Fruit fly (Drosophila melanogaster): ENCODE data around the gene CalpC.
A peak's percentile ranks its signal among the peaks of the same experiment; 100 is the strongest.

CalpC gene

dm6 chrX:16323536-16323935 lies 2.0 kb upstream of the CalpC start:
- TF ChIP-seq N (GFP tag; optimal IDR thresholded peaks at IDR 0.05) (no peak), Rel (GFP tag; optimal IDR thresholded peaks at IDR 0.05) (no peak), Rel (tag; optimal IDR thresholded peaks at IDR 0.05) (peak; percentile 93)

DNA sequence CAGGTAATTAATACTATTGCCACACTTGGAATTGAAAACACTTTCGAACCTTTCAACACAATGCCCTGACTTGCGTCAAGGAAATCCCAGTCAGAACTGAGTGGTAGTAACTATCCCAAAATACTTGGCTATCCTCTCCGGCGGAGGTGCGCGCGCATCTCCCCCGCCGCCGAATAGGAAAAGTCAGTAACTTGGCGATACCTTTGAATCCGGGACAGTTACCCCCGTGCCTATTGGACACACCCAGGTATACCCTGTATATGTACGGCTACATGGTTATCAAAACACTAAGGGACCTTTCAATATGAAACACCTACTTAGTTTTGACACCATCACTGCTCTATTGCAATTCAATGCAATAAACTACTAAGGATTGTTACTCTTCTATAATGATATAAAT lies 5.1 kb downstream of the CalpC start, which contains the start of gene CG9919:
Gene CG9919 (minus strand): TSS at position 101 of the 400 bp plus-strand sequence.
- no peak for TF ChIP-seq Dfd (GFP tag; optimal IDR thresholded peaks at IDR 0.05)
- no peak for TF ChIP-seq dl (GFP tag; optimal IDR thresholded peaks at IDR 0.05; ENCODE audit: insufficient read depth in 1 of 2, partially characterized antibody in 2 of 2)
- TF ChIP-seq Dif (GFP tag; optimal IDR thresholded peaks at IDR 0.05; ENCODE audit: partially characterized antibody) = no peak
- no peak for TF ChIP-seq GATAd (GFP tag; optimal IDR thresholded peaks at IDR 0.05)
- TF ChIP-seq woc (GFP tag; optimal IDR thresholded peaks at IDR 0.05) = no peak
- TF ChIP-seq sage (GFP tag; optimal IDR thresholded peaks at IDR 0.05) = no peak
- no peak for TF ChIP-seq CG9705 (GFP tag; optimal IDR thresholded peaks at IDR 0.05)
- no peak for TF ChIP-seq h (GFP tag; optimal IDR thresholded peaks at IDR 0.05)
- TF ChIP-seq br (GFP tag; optimal IDR thresholded peaks at IDR 0.05) = no peak
- no peak for TF ChIP-seq dmrt93B (GFP tag; optimal IDR thresholded peaks at IDR 0.05)
- no peak for TF ChIP-seq tai (GFP tag; optimal IDR thresholded peaks at IDR 0.05)
- no peak for TF ChIP-seq dsf (GFP tag; optimal IDR thresholded peaks at IDR 0.05; ENCODE audit: borderline replicate concordance)
- TF ChIP-seq brk (GFP tag; optimal IDR thresholded peaks at IDR 0.05) = no peak
- TF ChIP-seq fru (GFP tag; optimal IDR thresholded peaks at IDR 0.05) = no peak
- TF ChIP-seq CrebA (GFP tag; optimal IDR thresholded peaks at IDR 0.05; ENCODE audit: borderline replicate concordance) = no peak
- no peak for TF ChIP-seq Jra (GFP tag; optimal IDR thresholded peaks at IDR 0.05)
- no peak for TF ChIP-seq usp (GFP tag; optimal IDR thresholded peaks at IDR 0.05)

dm6 chrX:16331562-16332233 lies 6.1 kb downstream of the CalpC start:
- no peak for TF ChIP-seq brk (GFP tag; optimal IDR thresholded peaks at IDR 0.05)
- no peak for TF ChIP-seq foxo (GFP tag; optimal IDR thresholded peaks at IDR 0.05)
- TF ChIP-seq GATAd (GFP tag; optimal IDR thresholded peaks at IDR 0.05) = no peak
- no peak for TF ChIP-seq dmrt93B (GFP tag; optimal IDR thresholded peaks at IDR 0.05)
- no peak for TF ChIP-seq rgr (GFP tag; optimal IDR thresholded peaks at IDR 0.05)
- TF ChIP-seq ey (GFP tag; optimal IDR thresholded peaks at IDR 0.05) = no peak
- no peak for TF ChIP-seq jim (GFP tag; optimal IDR thresholded peaks at IDR 0.05)
- no peak for TF ChIP-seq usp (GFP tag; optimal IDR thresholded peaks at IDR 0.05)
- no peak for TF ChIP-seq psq (GFP tag; optimal IDR thresholded peaks at IDR 0.05)

DNA sequence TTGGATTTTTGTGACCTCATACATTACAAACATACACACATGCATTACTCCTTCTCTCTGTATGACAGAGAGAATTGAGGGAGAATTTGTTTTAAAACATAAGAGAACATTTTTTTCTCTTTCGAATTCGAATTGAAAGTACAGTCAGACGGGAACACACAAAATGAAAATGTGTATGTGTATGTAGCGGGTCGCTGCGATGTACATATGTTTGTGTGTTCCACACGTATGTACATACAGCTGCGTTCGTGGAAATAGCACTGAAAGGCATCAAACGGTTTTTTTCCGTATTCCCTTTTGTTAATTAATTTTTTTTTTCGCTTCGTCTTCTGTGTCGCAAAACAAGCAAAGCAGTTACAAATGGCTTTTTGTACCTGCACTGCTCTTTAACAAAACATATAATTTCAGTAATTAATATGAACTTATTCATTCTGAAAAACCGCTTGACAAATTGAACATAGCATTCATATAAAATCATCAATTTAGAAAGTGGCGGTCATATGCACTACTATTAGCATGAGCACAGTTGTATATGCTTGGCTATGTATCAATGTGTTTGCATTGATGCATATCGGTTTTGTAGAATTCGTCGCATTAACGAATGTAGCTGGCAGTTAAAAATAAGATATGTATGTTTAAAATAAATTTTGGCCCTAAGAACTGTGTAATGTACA lies 7.2 kb downstream of the CalpC start:
- TF ChIP-seq Abd-B (GFP tag; optimal IDR thresholded peaks at IDR 0.05) (no peak), lola (GFP tag; optimal IDR thresholded peaks at IDR 0.05) (no peak), dmrt93B (GFP tag; optimal IDR thresholded peaks at IDR 0.05) (peak; percentile 96), Hnf4 (GFP tag; optimal IDR thresholded peaks at IDR 0.05) (peak; percentile 77), dsf (GFP tag; optimal IDR thresholded peaks at IDR 0.05; ENCODE audit: borderline replicate concordance) (peak; percentile 54), Dfd (GFP tag; optimal IDR thresholded peaks at IDR 0.05) (no peak), psq (GFP tag; optimal IDR thresholded peaks at IDR 0.05) (peak; percentile 90), dl (GFP tag; optimal IDR thresholded peaks at IDR 0.05; ENCODE audit: insufficient read depth in 1 of 2, partially characterized antibody in 2 of 2) (peak; percentile 69 to 75), CG32264 (GFP tag; optimal IDR thresholded peaks at IDR 0.05) (peak; percentile 87), fru (GFP tag; optimal IDR thresholded peaks at IDR 0.05) (peak; percentile 97), jim (GFP tag; optimal IDR thresholded peaks at IDR 0.05) (no peak), Dif (GFP tag; optimal IDR thresholded peaks at IDR 0.05; ENCODE audit: partially characterized antibody) (peak; percentile 81), Vsx2 (GFP tag; optimal IDR thresholded peaks at IDR 0.05; ENCODE audit: partially characterized antibody) (no peak), ey (GFP tag; optimal IDR thresholded peaks at IDR 0.05) (peak; percentile 96), pan (optimal IDR thresholded peaks at IDR 0.05) (no peak), OdsH (GFP tag; optimal IDR thresholded peaks at IDR 0.05) (peak; percentile 92), HLH106 (tag; optimal IDR thresholded peaks at IDR 0.05) (peak; percentile 97), h (GFP tag; optimal IDR thresholded peaks at IDR 0.05) (peak; percentile 95), GATAd (GFP tag; optimal IDR thresholded peaks at IDR 0.05) (no peak), brk (GFP tag; optimal IDR thresholded peaks at IDR 0.05) (peak; percentile 67), Hr78 (GFP tag; optimal IDR thresholded peaks at IDR 0.05) (no peak), Mio (GFP tag; optimal IDR thresholded peaks at IDR 0.05) (peak; percentile 60), woc (GFP tag; optimal IDR thresholded peaks at IDR 0.05) (peak; percentile 91), br (GFP tag; optimal IDR thresholded peaks at IDR 0.05) (peak; percentile 95), N (GFP tag; optimal IDR thresholded peaks at IDR 0.05) (no peak), Hr83 (GFP tag; optimal IDR thresholded peaks at IDR 0.05; ENCODE audit: poor library complexity, severe bottlenecking) (no peak), sv (GFP tag; optimal IDR thresholded peaks at IDR 0.05) (peak; percentile 92), tai (GFP tag; optimal IDR thresholded peaks at IDR 0.05) (no peak), Jra (GFP tag; optimal IDR thresholded peaks at IDR 0.05) (peak; percentile 84), foxo (GFP tag; optimal IDR thresholded peaks at IDR 0.05) (peak; percentile 49 to 95), sage (GFP tag; optimal IDR thresholded peaks at IDR 0.05) (peak; percentile 86), CrebA (GFP tag; optimal IDR thresholded peaks at IDR 0.05; ENCODE audit: borderline replicate concordance) (no peak), Myc (optimal IDR thresholded peaks at IDR 0.05) (no peak), usp (GFP tag; optimal IDR thresholded peaks at IDR 0.05) (no peak), Sp1 (GFP tag; optimal IDR thresholded peaks at IDR 0.05) (peak; percentile 99), rgr (GFP tag; optimal IDR thresholded peaks at IDR 0.05) (peak; percentile 95)
